Fruit fly (Drosophila melanogaster): ENCODE results near the gene Dhc1.

Gene Dhc1

DNA sequence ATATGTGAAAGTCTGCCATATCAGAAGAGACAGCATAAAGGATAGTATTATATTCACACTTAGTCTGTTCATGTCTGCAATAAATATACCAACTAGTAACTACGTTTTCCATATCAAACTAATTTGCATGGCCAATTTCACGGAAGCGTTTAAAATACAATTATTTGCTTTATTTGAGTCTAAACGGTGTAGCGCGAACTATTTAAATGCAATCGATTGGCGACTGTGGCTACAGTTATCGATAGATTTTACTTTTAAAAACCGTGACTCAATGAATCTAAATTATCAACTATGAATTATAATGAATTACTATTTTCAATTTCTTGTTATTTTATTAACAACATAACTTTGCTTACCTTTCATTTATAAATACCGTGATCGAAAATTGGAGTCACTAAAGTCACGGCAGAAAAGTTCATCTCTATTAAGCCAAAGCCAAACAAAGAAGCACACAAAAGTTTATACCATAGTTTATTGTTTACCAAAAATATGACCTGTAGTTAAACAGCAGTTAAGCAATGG is 47.5 kb downstream of the Dhc1 start, which contains the start of the genes CG9427 and CG8319 (continued):
- TF ChIP-seq CG15269 (tag; optimal IDR thresholded peaks at IDR 0.05) (peak; percentile 62), so (GFP tag; IDR thresholded peaks at IDR 0.05) (no peak), fd3F (GFP tag; optimal IDR thresholded peaks at IDR 0.05) (peak; percentile 47), CG12104 (GFP tag; optimal IDR thresholded peaks at IDR 0.05) (peak; percentile 30), Eip74EF (GFP tag; optimal IDR thresholded peaks at IDR 0.05) (no peak), CG12769 (tag; optimal IDR thresholded peaks at IDR 0.05) (peak; percentile 37), CG12155 (GFP tag; optimal IDR thresholded peaks at IDR 0.05) (peak; percentile 74), CG1792 (GFP tag; optimal IDR thresholded peaks at IDR 0.05) (no peak), ATbp (GFP tag; optimal IDR thresholded peaks at IDR 0.05) (no peak), CG5245 (GFP tag; optimal IDR thresholded peaks at IDR 0.05) (peak; percentile 20), abd-A (tag; optimal IDR thresholded peaks at IDR 0.05) (no peak), CG11560 (tag; IDR thresholded peaks at IDR 0.05) (no peak), eve (GFP tag; optimal IDR thresholded peaks at IDR 0.05) (no peak), MESR4 (GFP tag; optimal IDR thresholded peaks at IDR 0.05) (peak; percentile 23), Ada2b (GFP tag; IDR thresholded peaks at IDR 0.05) (no peak), CG15073 (GFP tag; optimal IDR thresholded peaks at IDR 0.05) (no peak), bcd (GFP tag; optimal IDR thresholded peaks at IDR 0.05) (peak; percentile 60), schlank (tag; optimal IDR thresholded peaks at IDR 0.05) (peak; percentile 57), Camta (GFP tag; optimal IDR thresholded peaks at IDR 0.05) (peak; percentile 61), CG13296 (GFP tag; optimal IDR thresholded peaks at IDR 0.05) (peak; percentile 62), ranshi (GFP tag; IDR thresholded peaks at IDR 0.05) (0 out of 2 replicates have a peak, but pooled peaks have one; percentile 28), Dbx (GFP tag; IDR thresholded peaks at IDR 0.05) (0 out of 3 replicates have a peak, but pooled peaks have one; percentile 45), trem (tag; optimal IDR thresholded peaks at IDR 0.05) (peak; percentile 86), CG10209 (GFP tag; optimal IDR thresholded peaks at IDR 0.05) (peak; percentile 45), Blimp-1 (GFP tag; optimal IDR thresholded peaks at IDR 0.05) (peak; percentile 59), CG8478 (optimal IDR thresholded peaks at IDR 0.05) (no peak), Fer3 (tag; optimal IDR thresholded peaks at IDR 0.05) (peak; percentile 20), scrt (GFP tag; optimal IDR thresholded peaks at IDR 0.05) (peak; percentile 40), CG3407 (GFP tag; optimal IDR thresholded peaks at IDR 0.05) (peak; percentile 17), hkb (optimal IDR thresholded peaks at IDR 0.05) (no peak), hkb (GFP tag; IDR thresholded peaks at IDR 0.05) (no peak), kah (GFP tag; optimal IDR thresholded peaks at IDR 0.05) (no peak), Ets65A (GFP tag) (no peak), Xbp1 (GFP tag; optimal IDR thresholded peaks at IDR 0.05) (peak; percentile 75), her (GFP tag; optimal IDR thresholded peaks at IDR 0.05) (no peak), CG17612 (GFP tag; IDR thresholded peaks at IDR 0.05) (no peak), Bgb (GFP tag; IDR thresholded peaks at IDR 0.05; ENCODE audit: partially characterized antibody) (peak; percentile 78), peb (GFP tag; IDR thresholded peaks at IDR 0.05) (no peak), CG6175 (GFP tag; IDR thresholded peaks at IDR 0.05) (no peak), fd102C (GFP tag; optimal IDR thresholded peaks at IDR 0.05) (no peak), lab (GFP tag; optimal IDR thresholded peaks at IDR 0.05) (peak; percentile 53), shn (GFP tag; optimal IDR thresholded peaks at IDR 0.05) (peak; percentile 16), HLHmδ (GFP tag; optimal IDR thresholded peaks at IDR 0.05) (no peak), CG6254 (GFP tag; optimal IDR thresholded peaks at IDR 0.05) (no peak), Elba2 (GFP tag; optimal IDR thresholded peaks at IDR 0.05) (peak; percentile 16), esg (GFP tag; conservative IDR thresholded peaks at IDR 0.05) (peak; percentile 56; the same call in 1 of the 2 replicates), exex (tag; optimal IDR thresholded peaks at IDR 0.05) (peak; percentile 38), CG7556 (GFP tag; optimal IDR thresholded peaks at IDR 0.05) (peak; percentile 32), HmgZ (tag; optimal IDR thresholded peaks at IDR 0.05) (peak; percentile 69), vnd (GFP tag; IDR thresholded peaks at IDR 0.05; ENCODE audit: partially characterized antibody) (peak; percentile 76)
